Worm (Caenorhabditis elegans) whole organism, young adult: Measurements from ENCODE around the gene ssr-2.
"Not testable (repeated sequence)": the region's sequence is repeated elsewhere in the genome, so short reads cannot be mapped to it uniquely, and the experiment has no call there.

Source experiments
- B0261.1 ChIP-seq: sonication (generic microtip); optimal IDR thresholded peaks from 2 replicates; lab custom pipeline; 2016; ENCODE audit warnings: mild to moderate bottlenecking, missing genetic modification characterization, moderate library complexity, missing compliant biosample characterization
- D2030.7 ChIP-seq: fragments of 200-800 bp; sonication (Bioruptor generic); IDR thresholded peaks from 2 replicates; pipeline ENCODE4 v1.3.6; 2022; ENCODE audit warnings: missing genetic modification reagents, missing genetic modification characterization, missing compliant biosample characterization
- F57C9.4 ChIP-seq: sonication (generic microtip); optimal IDR thresholded peaks from 2 replicates; lab custom pipeline; 2017; ENCODE audit warnings: mild to moderate bottlenecking, missing genetic modification characterization, missing compliant biosample characterization
- K12H6.12 ChIP-seq: fragments of 200-800 bp; sonication (Bioruptor generic); optimal IDR thresholded peaks from 2 replicates; lab custom pipeline; 2018; ENCODE audit warnings: mild to moderate bottlenecking, missing genetic modification characterization, missing compliant biosample characterization
- Y53G8AR.9 ChIP-seq: fragments of 200-800 bp; sonication (Bioruptor generic); conservative IDR thresholded peaks from 2 replicates; pipeline ENCODE4 v1.3.6; 2022; ENCODE audit warnings: missing genetic modification reagents, missing genetic modification characterization, missing compliant biosample characterization
- Y56A3A.18 ChIP-seq: fragments of 200-800 bp; sonication (Bioruptor generic); IDR thresholded peaks from 2 replicates; pipeline ENCODE4 v1.3.6; 2022; ENCODE audit warnings: missing genetic modification reagents, missing genetic modification characterization, missing compliant biosample characterization
- ZK185.1 ChIP-seq: sonication (generic microtip); optimal IDR thresholded peaks from 2 replicates; lab custom pipeline; 2016; ENCODE audit warnings: mild to moderate bottlenecking, missing genetic modification characterization, missing compliant biosample characterization; ENCODE audit not compliant: poor library complexity, severe bottlenecking
- cebp-2 ChIP-seq: fragments of 200-800 bp; sonication (Bioruptor generic); IDR thresholded peaks from 2 replicates; pipeline ENCODE4 v1.3.6; 2022; ENCODE audit warnings: missing genetic modification characterization, missing compliant biosample characterization
- ceh-40 ChIP-seq: fragments of 200-800 bp; sonication (Bioruptor generic); IDR thresholded peaks from 2 replicates; pipeline ENCODE4 v1.3.6; 2022; ENCODE audit warnings: missing genetic modification characterization, missing compliant biosample characterization
- chd-7 ChIP-seq: sonication (generic microtip); optimal IDR thresholded peaks from 2 replicates; lab custom pipeline; 2016; ENCODE audit warnings: mild to moderate bottlenecking, missing genetic modification characterization, moderate library complexity, missing compliant biosample characterization
- dox-1 ChIP-seq: fragments of 200-800 bp; sonication (Bioruptor generic); IDR thresholded peaks from 2 replicates; pipeline ENCODE4 v1.3.6; 2022; ENCODE audit warnings: missing genetic modification reagents, missing genetic modification characterization, missing compliant biosample characterization
- efl-1 ChIP-seq: fragments of 150-350 bp; optimal IDR thresholded peaks from 2 replicates; lab custom pipeline; 2014; ENCODE audit warnings: missing biosample characterization, missing genetic modification reagents, missing genetic modification characterization
- ekl-4 ChIP-seq: fragments of 200-800 bp; sonication (Bioruptor generic); IDR thresholded peaks from 2 replicates; pipeline ENCODE4 v1.3.6; 2022; ENCODE audit warnings: missing genetic modification reagents, missing genetic modification characterization, missing compliant biosample characterization
- hmg-1.2 ChIP-seq: fragments of 200-800 bp; sonication (Bioruptor generic); IDR thresholded peaks from 2 replicates; pipeline ENCODE4 v1.3.6; 2022; ENCODE audit warnings: missing genetic modification reagents, missing genetic modification characterization, missing compliant biosample characterization
- hmg-20 ChIP-seq: fragments of 200-800 bp; sonication (Bioruptor generic); IDR thresholded peaks from 2 replicates; pipeline ENCODE4 v1.3.6; 2022; ENCODE audit warnings: missing genetic modification reagents, missing genetic modification characterization, missing compliant biosample characterization
- lin-26 ChIP-seq: fragments of 200-800 bp; sonication (Bioruptor generic); IDR thresholded peaks from 2 replicates; pipeline ENCODE4 v1.3.6; 2022; ENCODE audit warnings: missing genetic modification reagents, missing genetic modification characterization, missing compliant biosample characterization
- lsl-1 ChIP-seq: fragments of 200-800 bp; sonication (Bioruptor generic); optimal IDR thresholded peaks from 2 replicates; lab custom pipeline; 2018; ENCODE audit warnings: mild to moderate bottlenecking, missing genetic modification characterization, moderate library complexity, missing compliant biosample characterization
- madf-3 ChIP-seq: fragments of 200-800 bp; sonication (Bioruptor generic); IDR thresholded peaks from 2 replicates; pipeline ENCODE4 v1.3.6; 2022; ENCODE audit warnings: missing genetic modification reagents, missing genetic modification characterization, missing compliant biosample characterization
- madf-6 ChIP-seq: fragments of 200-800 bp; sonication (Bioruptor generic); IDR thresholded peaks from 2 replicates; pipeline ENCODE4 v1.3.6; 2022; ENCODE audit warnings: missing genetic modification reagents, missing genetic modification characterization, missing compliant biosample characterization
- nfyb-1 ChIP-seq: fragments of 200-800 bp; sonication (Bioruptor generic); IDR thresholded peaks from 2 replicates; pipeline ENCODE4 v1.3.6; 2022; ENCODE audit warnings: missing genetic modification reagents, missing genetic modification characterization, missing compliant biosample characterization
- pbrm-1 ChIP-seq: fragments of 200-800 bp; sonication (Bioruptor generic); IDR thresholded peaks from 2 replicates; pipeline ENCODE4 v1.3.6; 2022; ENCODE audit warnings: missing genetic modification reagents, missing genetic modification characterization, missing compliant biosample characterization
- pha-4 ChIP-seq: fragments of 150-350 bp; sonication (generic microtip); optimal IDR thresholded peaks from 2 replicates; lab custom pipeline; 2014; ENCODE audit warnings: missing biosample characterization, missing genetic modification reagents, missing genetic modification characterization
- repo-1 ChIP-seq: sonication (generic microtip); optimal IDR thresholded peaks from 2 replicates; lab custom pipeline; 2017; ENCODE audit warnings: mild to moderate bottlenecking, missing genetic modification characterization, missing compliant biosample characterization
- rpc-1 ChIP-seq, 2 experiments: fragments of 150-350 bp in 1 of 2; sonication (generic microtip) in 1 of 2; optimal IDR thresholded peaks; 2 replicates each; lab custom pipeline; 2014 to 2018; ENCODE audit warnings: missing biosample characterization in 1 of 2, missing genetic modification characterization in 1 of 2, missing genetic modification reagents in 1 of 2, missing genotype in 1 of 2
- sdz-38 ChIP-seq: sonication (generic microtip); optimal IDR thresholded peaks from 2 replicates; lab custom pipeline; 2016; ENCODE audit warnings: missing genotype, missing genetic modification characterization, missing compliant biosample characterization
- snpc-4 ChIP-seq, 5 experiments: fragments of 150-350 bp in 1 of 5; sonication (generic microtip) in 4 of 5; optimal IDR thresholded peaks; 2 replicates each; lab custom pipeline; 2014 to 2018; ENCODE audit warnings: missing genetic modification characterization in 5 of 5, missing biosample characterization in 3 of 5, antibody characterized with exemption in 2 of 5, mild to moderate bottlenecking in 2 of 5, missing compliant biosample characterization in 2 of 5, missing genotype in 2 of 5, moderate library complexity in 2 of 5, missing genetic modification reagents in 1 of 5
- sptf-2 ChIP-seq: fragments of 200-800 bp; sonication (Bioruptor generic); optimal IDR thresholded peaks from 2 replicates; lab custom pipeline; 2018; ENCODE audit warnings: mild to moderate bottlenecking, missing genetic modification characterization, missing compliant biosample characterization
- tbp1 ChIP-seq: fragments of 200-800 bp; sonication (Bioruptor generic); optimal IDR thresholded peaks from 2 replicates; lab custom pipeline; 2018; ENCODE audit warnings: mild to moderate bottlenecking, missing genetic modification characterization, missing compliant biosample characterization
- ztf-18 ChIP-seq: sonication (generic microtip); optimal IDR thresholded peaks from 2 replicates; lab custom pipeline; 2016; ENCODE audit warnings: missing genotype, mild to moderate bottlenecking, missing genetic modification characterization, missing compliant biosample characterization
- ztf-25 ChIP-seq: fragments of 200-800 bp; sonication (Bioruptor generic); IDR thresholded peaks from 2 replicates; pipeline ENCODE4 v1.3.6; 2022; ENCODE audit warnings: missing genetic modification reagents, missing genetic modification characterization, missing compliant biosample characterization

Gene ssr-2

DNA sequence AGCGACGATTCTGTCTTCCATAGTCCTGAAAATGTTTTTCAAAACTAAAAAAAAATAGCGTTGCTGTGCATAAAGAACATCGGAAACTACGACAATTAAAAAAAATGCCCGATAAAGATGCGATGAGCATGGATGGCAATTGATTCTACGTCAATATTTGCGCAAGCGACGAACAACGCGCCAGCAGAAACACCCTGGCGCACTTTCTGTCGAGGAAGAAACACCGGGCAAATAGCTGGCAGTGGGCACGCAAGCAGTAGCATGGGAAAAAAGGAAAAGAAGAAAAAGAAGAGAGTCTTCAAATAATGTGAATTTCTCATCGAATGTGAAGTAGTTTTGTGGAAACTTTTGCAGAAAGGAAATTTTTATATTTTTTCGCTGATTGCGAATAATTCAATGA, 17.9 kb downstream of the ssr-2 start, which contains the start of gene C14A11.9 (continued):
- no peak for TF ChIP-seq sdz-38
- TF ChIP-seq sptf-2 (GFP tag; lab: Kevin White, UChicago): peak; percentile 14
- no peak for TF ChIP-seq lsl-1
- no peak for TF ChIP-seq snpc-4 (GFP tag; optimal IDR thresholded peaks at IDR 0.05; lab: Kevin White, UChicago)
- TF ChIP-seq snpc-4 (tag; optimal IDR thresholded peaks at IDR 0.05; lab: Kevin White, UChicago): peak in 3 of 4 experiments; percentile 45 to 67 (median 66)
- peak; percentile 86 for TF ChIP-seq ZK185.1 (tag; lab: Kevin White, UChicago)
- no peak for TF ChIP-seq pha-4 (tag; lab: Kevin White, UChicago)
- no peak for TF ChIP-seq repo-1
- no peak for TF ChIP-seq efl-1 (GFP tag; lab: Kevin White, UChicago)
- TF ChIP-seq ceh-40 (GFP tag; lab: Robert Waterston, UW): no peak
- no peak for TF ChIP-seq F57C9.4 (tag; lab: Kevin White, UChicago)
- peak; percentile 74 for TF ChIP-seq K12H6.12 (tag; lab: Kevin White, UChicago)
- TF ChIP-seq madf-3: no peak

DNA sequence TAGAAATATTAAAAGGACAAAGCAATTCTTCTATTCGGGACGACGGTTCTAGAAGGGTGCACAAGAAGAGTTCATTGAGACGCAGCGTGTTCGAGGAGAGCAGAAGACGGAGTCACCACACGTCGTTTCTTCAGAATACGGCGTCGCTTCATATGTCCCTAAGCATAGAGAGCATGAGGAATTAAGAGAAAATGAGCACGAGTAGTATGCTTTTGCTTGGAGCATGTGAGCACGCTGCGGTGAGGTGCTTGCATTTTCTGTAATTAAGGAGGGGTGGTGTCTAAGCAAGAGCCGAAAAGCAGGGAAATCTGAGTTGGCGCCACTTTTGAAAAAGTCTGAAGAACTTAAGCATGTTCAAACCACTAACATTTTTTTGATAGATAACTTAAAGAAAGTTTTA, 20.2 kb downstream of the ssr-2 start, which contains the start of gene C14A11.5:
Gene C14A11.5 (minus strand): TSS at position 139 of the 400 bp plus-strand sequence.
- TF ChIP-seq F57C9.4 (tag; lab: Kevin White, UChicago) (no peak), ztf-18 (peak; percentile 18)

DNA sequence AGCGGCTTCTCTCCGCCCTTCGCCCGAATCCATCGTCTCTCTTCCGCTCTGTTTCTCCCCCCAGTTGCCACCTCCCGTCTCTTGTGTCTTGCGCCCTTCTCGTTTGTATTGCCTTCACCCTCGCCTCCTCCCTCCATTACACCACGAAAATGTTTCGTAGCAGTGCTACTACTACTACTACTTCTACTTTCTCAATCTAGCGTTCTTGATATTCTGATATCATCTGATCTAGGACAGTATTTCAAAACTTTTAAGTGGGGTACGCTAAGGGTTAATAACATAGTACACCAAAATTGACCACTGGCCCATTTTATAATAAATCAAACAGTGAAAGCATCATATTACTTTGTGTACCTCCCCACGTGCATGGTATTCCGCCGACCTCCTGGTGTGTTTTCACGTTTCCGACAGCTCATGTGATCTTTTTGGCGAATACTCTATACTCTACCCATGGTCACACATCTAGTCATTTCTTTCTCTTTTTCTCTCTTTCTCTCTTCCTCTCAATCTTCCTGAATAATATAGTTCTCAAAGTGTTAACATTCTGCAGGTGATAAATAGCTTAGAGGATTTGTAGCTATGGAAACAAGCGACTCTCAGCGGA, 24.9 kb downstream of the ssr-2 start, which contains the start of gene C14A11.2:
Gene C14A11.2 (plus strand): TSS at position 551 of the 604 bp plus-strand sequence.
- TF ChIP-seq pha-4 (tag; lab: Kevin White, UChicago) (no peak), B0261.1 (no peak), chd-7 (tag; lab: Kevin White, UChicago) (no peak), K12H6.12 (tag; lab: Kevin White, UChicago) (no peak)

DNA sequence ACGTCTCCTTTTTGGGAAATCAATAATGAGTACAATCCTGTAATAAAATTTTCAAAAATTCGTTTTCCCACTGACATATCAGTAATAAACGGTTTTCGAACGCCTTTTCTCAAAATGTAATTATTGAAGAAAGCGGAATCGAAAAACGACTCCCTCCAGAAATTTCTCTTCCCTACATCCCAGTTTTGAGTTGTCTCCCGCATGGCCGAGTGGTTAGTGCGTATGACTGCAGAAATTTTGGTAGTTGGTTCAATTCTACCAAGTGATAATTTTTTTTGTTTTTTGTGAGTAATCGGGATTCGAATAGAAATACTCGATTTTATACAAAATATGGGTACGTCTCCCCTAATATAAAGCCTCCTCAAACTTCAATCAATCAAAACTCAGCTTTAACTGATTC, 25.9 kb downstream of the ssr-2 start:
- peak; percentile 64 for TF ChIP-seq hmg-1.2 (GFP tag; lab: Robert Waterston, UW)
- TF ChIP-seq dox-1: peak; percentile 72
- 0 out of 2 replicates have a peak, but pooled peaks have one; percentile 23 for TF ChIP-seq ceh-40 (GFP tag; lab: Robert Waterston, UW)
- TF ChIP-seq madf-6 (GFP tag; lab: Robert Waterston, UW): 0 out of 2 replicates have a peak, but pooled peaks have one; percentile 56
- peak; percentile 64; the same call in 1 of the 2 replicates for TF ChIP-seq nfyb-1 (GFP tag; lab: Robert Waterston, UW)
- peak; percentile 52 for TF ChIP-seq B0261.1
- peak; percentile 58; the same call in 1 of the 2 replicates for TF ChIP-seq hmg-20 (GFP tag; lab: Robert Waterston, UW)
- TF ChIP-seq Y53G8AR.9: 0 out of 2 replicates have a peak, but pooled peaks have one; percentile 17
- peak; percentile 61; the same call in 1 of the 2 replicates for TF ChIP-seq pbrm-1 (GFP tag; lab: Robert Waterston, UW)
- TF ChIP-seq cebp-2 (GFP tag; lab: Robert Waterston, UW): 0 out of 2 replicates have a peak, but pooled peaks have one; percentile 47
- TF ChIP-seq madf-3: 0 out of 2 replicates have a peak, but pooled peaks have one; percentile 10
- TF ChIP-seq ztf-25 (GFP tag; lab: Robert Waterston, UW): peak; percentile 78
- TF ChIP-seq D2030.7: peak; percentile 33; the same call in 1 of the 2 replicates
- TF ChIP-seq lin-26: peak; percentile 83
- not testable (repeated sequence) for TF ChIP-seq rpc-1 (optimal IDR thresholded peaks at IDR 0.05; lab: Kevin White, UChicago)
- TF ChIP-seq rpc-1 (tag; optimal IDR thresholded peaks at IDR 0.05; lab: Kevin White, UChicago): peak; percentile 34
- peak; percentile 85 for TF ChIP-seq Y56A3A.18 (GFP tag; lab: Robert Waterston, UW)
- TF ChIP-seq tbp1 (GFP tag; lab: Kevin White, UChicago): peak; percentile 81
- TF ChIP-seq ekl-4: peak; percentile 66
